Worm (Caenorhabditis elegans) whole organism, late embryonic: ENCODE results near the gene tag-18.

Source experiments
- C08G9.2 ChIP-seq: sonication (generic microtip); optimal IDR thresholded peaks from 2 replicates; lab custom pipeline; 2016; ENCODE audit warnings: mild to moderate bottlenecking, missing genetic modification characterization, moderate library complexity, missing compliant biosample characterization
- K09A11.1 ChIP-seq: sonication (generic microtip); optimal IDR thresholded peaks from 2 replicates; lab custom pipeline; 2017; ENCODE audit warnings: antibody characterized with exemption, mild to moderate bottlenecking, missing genetic modification characterization, missing compliant biosample characterization; ENCODE audit not compliant: insufficient read depth
- T23F11.4 ChIP-seq: fragments of 200-800 bp; sonication (Bioruptor generic); optimal IDR thresholded peaks from 2 replicates; lab custom pipeline; 2018; ENCODE audit warnings: mild to moderate bottlenecking, missing genetic modification characterization, missing compliant biosample characterization
- Y22D7AL.16 ChIP-seq: sonication (generic microtip); optimal IDR thresholded peaks from 2 replicates; lab custom pipeline; 2016; ENCODE audit warnings: missing genetic modification characterization, missing compliant biosample characterization
- ama-1 ChIP-seq: fragments of 150-350 bp; optimal IDR thresholded peaks from 2 replicates; lab custom pipeline; 2014
- ceh-14 ChIP-seq: sonication (generic microtip); optimal IDR thresholded peaks from 2 replicates; lab custom pipeline; 2016; ENCODE audit warnings: missing genotype, missing genetic modification characterization, missing compliant biosample characterization
- ceh-18 ChIP-seq: sonication (generic microtip); optimal IDR thresholded peaks from 2 replicates; lab custom pipeline; 2016; ENCODE audit warnings: missing genetic modification characterization, missing compliant biosample characterization
- ceh-19 ChIP-seq: fragments of 200-800 bp; sonication (Bioruptor generic); optimal IDR thresholded peaks from 2 replicates; lab custom pipeline; 2018; ENCODE audit warnings: mild to moderate bottlenecking, missing genetic modification characterization, missing compliant biosample characterization
- ceh-2 ChIP-seq: sonication (generic microtip); optimal IDR thresholded peaks from 2 replicates; lab custom pipeline; 2016; ENCODE audit warnings: missing genotype, missing genetic modification characterization, missing compliant biosample characterization
- ceh-22 ChIP-seq: sonication (generic microtip); optimal IDR thresholded peaks from 2 replicates; lab custom pipeline; 2017; ENCODE audit warnings: missing biosample characterization, missing genetic modification characterization
- ceh-31 ChIP-seq: sonication (generic microtip); optimal IDR thresholded peaks from 2 replicates; lab custom pipeline; 2016; ENCODE audit warnings: missing genetic modification characterization, missing compliant biosample characterization
- ceh-34 ChIP-seq: sonication (generic microtip); optimal IDR thresholded peaks from 2 replicates; lab custom pipeline; 2016; ENCODE audit warnings: mild to moderate bottlenecking, missing genetic modification characterization, missing compliant biosample characterization
- ceh-48 ChIP-seq: sonication (generic microtip); optimal IDR thresholded peaks from 2 replicates; lab custom pipeline; 2016; ENCODE audit warnings: missing genetic modification characterization, inconsistent platforms, missing compliant biosample characterization
- ceh-9 ChIP-seq: sonication (generic microtip); optimal IDR thresholded peaks from 2 replicates; lab custom pipeline; 2016; ENCODE audit warnings: mild to moderate bottlenecking, missing genetic modification characterization, inconsistent platforms, missing compliant biosample characterization
- elt-2 ChIP-seq: sonication (generic microtip); optimal IDR thresholded peaks from 2 replicates; lab custom pipeline; 2016; ENCODE audit warnings: missing genetic modification reagents, missing genetic modification characterization, missing compliant biosample characterization
- ets-4 ChIP-seq: sonication (generic microtip); optimal IDR thresholded peaks from 2 replicates; lab custom pipeline; 2016; ENCODE audit warnings: missing genetic modification characterization, missing compliant biosample characterization
- eyg-1 ChIP-seq: sonication (generic microtip); optimal IDR thresholded peaks from 2 replicates; lab custom pipeline; 2016; ENCODE audit warnings: missing genotype, missing genetic modification characterization, missing compliant biosample characterization
- fax-1 ChIP-seq: sonication (generic microtip); optimal IDR thresholded peaks from 2 replicates; lab custom pipeline; 2016; ENCODE audit warnings: missing genotype, missing genetic modification characterization, missing compliant biosample characterization
- fkh-10 ChIP-seq: fragments of 150-350 bp; optimal IDR thresholded peaks from 2 replicates; lab custom pipeline; 2014; ENCODE audit warnings: missing biosample characterization, missing genetic modification reagents, missing genetic modification characterization
- hlh-15 ChIP-seq: sonication (generic microtip); optimal IDR thresholded peaks from 2 replicates; lab custom pipeline; 2016; ENCODE audit warnings: missing genetic modification characterization, missing compliant biosample characterization
- hlh-30 ChIP-seq: sonication (generic microtip); optimal IDR thresholded peaks from 2 replicates; lab custom pipeline; 2017; ENCODE audit warnings: antibody characterized with exemption, missing genetic modification characterization, missing compliant biosample characterization; ENCODE audit not compliant: insufficient read depth
- lim-6 ChIP-seq: sonication (generic microtip); optimal IDR thresholded peaks from 2 replicates; lab custom pipeline; 2016; ENCODE audit warnings: missing genetic modification characterization, missing compliant biosample characterization
- lin-11 ChIP-seq: fragments of 200-800 bp; sonication (Bioruptor generic); optimal IDR thresholded peaks from 2 replicates; lab custom pipeline; 2018; ENCODE audit warnings: mild to moderate bottlenecking, missing genetic modification characterization, missing compliant biosample characterization
- madf-2 ChIP-seq: sonication (generic microtip); optimal IDR thresholded peaks from 2 replicates; lab custom pipeline; 2017; ENCODE audit warnings: missing genetic modification characterization, missing compliant biosample characterization
- mec-3 ChIP-seq: sonication (generic microtip); optimal IDR thresholded peaks from 2 replicates; lab custom pipeline; 2016; ENCODE audit warnings: borderline replicate concordance, missing genetic modification characterization, missing compliant biosample characterization
- nfya-1 ChIP-seq: sonication (generic microtip); optimal IDR thresholded peaks from 2 replicates; lab custom pipeline; 2017; ENCODE audit warnings: missing genetic modification characterization, mild to moderate bottlenecking, missing compliant biosample characterization, antibody characterized with exemption, moderate library complexity
- nhr-232 ChIP-seq: sonication (generic microtip); optimal IDR thresholded peaks from 2 replicates; lab custom pipeline; 2016; ENCODE audit warnings: missing genetic modification characterization, missing compliant biosample characterization
- npax-4 ChIP-seq: sonication (generic microtip); optimal IDR thresholded peaks from 2 replicates; lab custom pipeline; 2016; ENCODE audit warnings: missing genetic modification characterization, missing compliant biosample characterization
- pag-3 ChIP-seq: sonication (generic microtip); optimal IDR thresholded peaks from 2 replicates; lab custom pipeline; 2016; ENCODE audit warnings: missing compliant biosample characterization, missing genetic modification characterization, borderline replicate concordance
- pat-9 ChIP-seq: fragments of 200-800 bp; sonication (Bioruptor generic); optimal IDR thresholded peaks from 2 replicates; lab custom pipeline; 2018; ENCODE audit warnings: mild to moderate bottlenecking, missing genetic modification characterization, moderate library complexity, missing compliant biosample characterization
- pax-1 ChIP-seq: fragments of 150-350 bp; optimal IDR thresholded peaks from 2 replicates; lab custom pipeline; 2014; ENCODE audit warnings: missing biosample characterization, missing genetic modification characterization
- pha-4 ChIP-seq: fragments of 150-350 bp; optimal IDR thresholded peaks from 2 replicates; lab custom pipeline; 2018; ENCODE audit warnings: missing biosample characterization, missing genetic modification reagents, missing genetic modification characterization
- pqm-1 ChIP-seq: sonication (generic microtip); optimal IDR thresholded peaks from 2 replicates; lab custom pipeline; 2016; ENCODE audit warnings: missing genetic modification characterization, missing compliant biosample characterization
- rnt-1 ChIP-seq: sonication (generic microtip); optimal IDR thresholded peaks from 2 replicates; lab custom pipeline; 2016; ENCODE audit warnings: missing genetic modification characterization, missing compliant biosample characterization
- sox-4 ChIP-seq: sonication (generic microtip); optimal IDR thresholded peaks from 2 replicates; lab custom pipeline; 2017; ENCODE audit warnings: mild to moderate bottlenecking, missing genetic modification characterization, inconsistent platforms, missing compliant biosample characterization
- syd-9 ChIP-seq: sonication (generic microtip); optimal IDR thresholded peaks from 2 replicates; lab custom pipeline; 2016; ENCODE audit warnings: mild to moderate bottlenecking, missing genetic modification characterization, moderate library complexity, missing compliant biosample characterization
- tbx-2 ChIP-seq: sonication (generic microtip); optimal IDR thresholded peaks from 2 replicates; lab custom pipeline; 2016; ENCODE audit warnings: missing genetic modification characterization, missing compliant biosample characterization
- unc-55 ChIP-seq: sonication (generic microtip); optimal IDR thresholded peaks from 2 replicates; lab custom pipeline; 2017; ENCODE audit warnings: missing biosample characterization, missing genetic modification reagents, missing genetic modification characterization
- ztf-16 ChIP-seq: sonication (generic microtip); optimal IDR thresholded peaks from 2 replicates; lab custom pipeline; 2017; ENCODE audit warnings: missing genetic modification characterization, missing compliant biosample characterization

The tag-18 gene

ce11 chrX:3751370-3751769 is 17.5 kb upstream of the tag-18 start:
- TF ChIP-seq pag-3 (tag; lab: Kevin White, UChicago): no peak
- TF ChIP-seq rnt-1 (tag; lab: Kevin White, UChicago): no peak
- TF ChIP-seq ceh-48: no peak
- no peak for TF ChIP-seq ceh-18 (tag; lab: Kevin White, UChicago)
- TF ChIP-seq tbx-2 (tag; lab: Kevin White, UChicago): no peak
- TF ChIP-seq pax-1 (tag; lab: Kevin White, UChicago): no peak
- TF ChIP-seq lin-11 (tag; lab: Kevin White, UChicago): no peak

ce11 chrX:3743190-3743589 is 9.4 kb upstream of the tag-18 start:
- TF ChIP-seq sox-4: no peak
- no peak for TF ChIP-seq lim-6 (tag; lab: Kevin White, UChicago)
- no peak for TF ChIP-seq ets-4
- no peak for TF ChIP-seq madf-2 (tag; lab: Kevin White, UChicago)
- TF ChIP-seq npax-4: no peak
- no peak for TF ChIP-seq hlh-15 (tag; lab: Kevin White, UChicago)
- TF ChIP-seq pag-3 (tag; lab: Kevin White, UChicago): no peak
- no peak for TF ChIP-seq ceh-2 (tag; lab: Kevin White, UChicago)
- no peak for TF ChIP-seq ama-1 (lab: Kevin White, UChicago)
- no peak for TF ChIP-seq fkh-10 (GFP tag; lab: Kevin White, UChicago)
- TF ChIP-seq ceh-31 (tag; lab: Kevin White, UChicago): no peak
- no peak for TF ChIP-seq pha-4 (tag; lab: Kevin White, UChicago)
- TF ChIP-seq ztf-16 (tag; lab: Kevin White, UChicago): no peak
- TF ChIP-seq mec-3: no peak
- no peak for TF ChIP-seq eyg-1 (tag; lab: Kevin White, UChicago)
- TF ChIP-seq ceh-19 (GFP tag; lab: Kevin White, UChicago): no peak
- TF ChIP-seq ceh-9 (tag; lab: Kevin White, UChicago): no peak
- TF ChIP-seq ceh-34: no peak
- no peak for TF ChIP-seq syd-9 (tag; lab: Kevin White, UChicago)
- TF ChIP-seq pqm-1 (tag; lab: Kevin White, UChicago): no peak

- TF ChIP-seq elt-2 (tag; lab: Kevin White, UChicago): no peak
- no peak for TF ChIP-seq Y22D7AL.16 (tag; lab: Kevin White, UChicago)
- no peak for TF ChIP-seq C08G9.2 (tag; lab: Kevin White, UChicago)
- no peak for TF ChIP-seq tbx-2 (tag; lab: Kevin White, UChicago)
- no peak for TF ChIP-seq fax-1 (tag; lab: Kevin White, UChicago)
- no peak for TF ChIP-seq fkh-10 (GFP tag; lab: Kevin White, UChicago)
- TF ChIP-seq ama-1 (lab: Kevin White, UChicago): no peak
- no peak for TF ChIP-seq ceh-19 (GFP tag; lab: Kevin White, UChicago)
- TF ChIP-seq T23F11.4 (GFP tag; lab: Kevin White, UChicago): no peak
- no peak for TF ChIP-seq nfya-1
- no peak for TF ChIP-seq ceh-22 (tag; lab: Kevin White, UChicago)
- no peak for TF ChIP-seq pqm-1 (tag; lab: Kevin White, UChicago)
- TF ChIP-seq madf-2 (tag; lab: Kevin White, UChicago): no peak
- TF ChIP-seq hlh-30: no peak
- TF ChIP-seq pat-9 (tag; lab: Kevin White, UChicago): no peak
- TF ChIP-seq ceh-14 (tag; lab: Kevin White, UChicago): no peak
- TF ChIP-seq hlh-15 (tag; lab: Kevin White, UChicago): no peak
- no peak for TF ChIP-seq nhr-232 (tag; lab: Kevin White, UChicago)
- no peak for TF ChIP-seq ceh-31 (tag; lab: Kevin White, UChicago)
- TF ChIP-seq pha-4 (tag; lab: Kevin White, UChicago): no peak
These were observed 8.4 kb upstream of the tag-18 start, which contains the start of gene fkh-2 for ce11 chrX:3742223-3742622. Gene fkh-2 (minus strand): TSS chrX:3742323.

ce11 chrX:3738617-3739016 is 4.8 kb upstream of the tag-18 start:
- TF ChIP-seq K09A11.1 (no peak), unc-55 (peak; percentile 47)
